Fruit fly (Drosophila melanogaster) whole organism, embryonic: ENCODE measurements around the gene CG10993.

Experiments
- Bgb ChIP-seq: fragments of 200-800 bp; sonication (Bioruptor generic); IDR thresholded peaks from 2 replicates; pipeline ENCODE4 v1.3.6; 2022; ENCODE audit warnings: missing biosample characterization, missing genetic modification characterization; ENCODE audit not compliant: partially characterized antibody
- Blimp-1 ChIP-seq: fragments of 200-800 bp; sonication (Bioruptor generic); optimal IDR thresholded peaks from 3 replicates; lab custom pipeline; 2018; ENCODE audit warnings: missing biosample characterization, missing genetic modification characterization, mild to moderate bottlenecking, moderate library complexity, missing genetic modification reagents
- BtbVII ChIP-seq: fragments of 200-800 bp; sonication (Bioruptor generic); optimal IDR thresholded peaks from 3 replicates; lab custom pipeline; 2017; ENCODE audit warnings: missing biosample characterization, mild to moderate bottlenecking, missing genetic modification characterization
- Bteb2 ChIP-seq: fragments of 200-800 bp; sonication (Bioruptor generic); optimal IDR thresholded peaks from 2 replicates; lab custom pipeline; 2016; ENCODE audit warnings: missing biosample characterization, missing genetic modification characterization
- CG10462 ChIP-seq: fragments of 200-800 bp; sonication (Bioruptor generic); optimal IDR thresholded peaks from 2 replicates; lab custom pipeline; 2016; ENCODE audit warnings: missing biosample characterization, missing genetic modification characterization
- CG10543 ChIP-seq: fragments of 200-800 bp; sonication (Bioruptor generic); optimal IDR thresholded peaks from 3 replicates; lab custom pipeline; 2017; ENCODE audit warnings: missing biosample characterization, mild to moderate bottlenecking, missing genetic modification characterization, moderate library complexity
- CG1603 ChIP-seq: fragments of 200-800 bp; sonication (Bioruptor generic); optimal IDR thresholded peaks from 2 replicates; lab custom pipeline; 2019; ENCODE audit warnings: missing biosample characterization, mild to moderate bottlenecking, missing genetic modification characterization, moderate library complexity
- CG17186 ChIP-seq: fragments of 200-800 bp; sonication (Bioruptor generic); optimal IDR thresholded peaks from 3 replicates; lab custom pipeline; 2017; ENCODE audit warnings: missing biosample characterization, missing genetic modification reagents, missing genetic modification characterization
- CG18262 ChIP-seq: fragments of 200-800 bp; optimal IDR thresholded peaks from 3 replicates; lab custom pipeline; 2019; ENCODE audit warnings: missing biosample characterization, mild to moderate bottlenecking, missing genetic modification characterization, moderate library complexity
- CG1832 ChIP-seq: fragments of 200-800 bp; sonication (Bioruptor generic); optimal IDR thresholded peaks from 2 replicates; lab custom pipeline; 2017; ENCODE audit warnings: missing biosample characterization, mild to moderate bottlenecking, missing genetic modification characterization, inconsistent platforms
- CG2199 ChIP-seq: fragments of 200-800 bp; sonication (Bioruptor generic); IDR thresholded peaks from 3 replicates; pipeline ENCODE4 v1.3.6; 2022; ENCODE audit warnings: missing biosample characterization, missing genetic modification characterization
- CG5180 ChIP-seq: fragments of 200-800 bp; sonication (Bioruptor generic); optimal IDR thresholded peaks from 3 replicates; lab custom pipeline; 2017; ENCODE audit warnings: missing biosample characterization, missing genetic modification characterization, mild to moderate bottlenecking, moderate library complexity, missing genetic modification reagents
- CG6854 ChIP-seq: fragments of 200-800 bp; sonication (Bioruptor generic); optimal IDR thresholded peaks from 3 replicates; lab custom pipeline; 2017; ENCODE audit warnings: missing biosample characterization, mild to moderate bottlenecking, missing genetic modification characterization
- CG7839 ChIP-seq: fragments of 200-800 bp; sonication (Bioruptor generic); optimal IDR thresholded peaks from 3 replicates; lab custom pipeline; 2018; ENCODE audit warnings: missing biosample characterization, mild to moderate bottlenecking, missing genetic modification characterization, moderate library complexity
- CG8281 ChIP-seq: fragments of 200-800 bp; sonication (Bioruptor generic); optimal IDR thresholded peaks from 2 replicates; lab custom pipeline; 2018; ENCODE audit warnings: missing biosample characterization, mild to moderate bottlenecking, missing genetic modification characterization, moderate library complexity
- CG8290 ChIP-seq, 3 experiments: fragments of 200-800 bp; sonication (Bioruptor generic); optimal IDR thresholded peaks; 2 replicates each; lab custom pipeline; 2016 to 2019; ENCODE audit warnings: missing biosample characterization in 3 of 3, missing genetic modification characterization in 3 of 3, mild to moderate bottlenecking in 2 of 3, moderate library complexity in 1 of 3
- CG8388 ChIP-seq: fragments of 200-800 bp; sonication (Bioruptor generic); optimal IDR thresholded peaks from 2 replicates; lab custom pipeline; 2019; ENCODE audit warnings: missing biosample characterization, mild to moderate bottlenecking, missing genetic modification characterization, moderate library complexity
- CG9876 ChIP-seq: fragments of 200-800 bp; sonication (Bioruptor generic); optimal IDR thresholded peaks from 2 replicates; lab custom pipeline; 2016; ENCODE audit warnings: missing biosample characterization, missing genetic modification characterization
- CG9932 ChIP-seq: fragments of 200-800 bp; sonication (Bioruptor generic); IDR thresholded peaks from 2 replicates; pipeline ENCODE4 v1.3.6; 2022; ENCODE audit warnings: missing biosample characterization, missing genetic modification characterization
- CoRest ChIP-seq: fragments of 200-800 bp; sonication (Bioruptor generic); optimal IDR thresholded peaks from 3 replicates; lab custom pipeline; 2018; ENCODE audit warnings: missing biosample characterization, mild to moderate bottlenecking, missing genetic modification characterization, moderate library complexity
- Eip74EF ChIP-seq, 2 experiments: fragments of 200-800 bp in 1 of 2; fragments of >200 bp in 1 of 2; sonication (Bioruptor generic) in 1 of 2; optimal IDR thresholded peaks; 2 replicates each; lab custom pipeline; 2017 to 2019; ENCODE audit warnings: missing biosample characterization in 2 of 2, missing genetic modification characterization in 2 of 2, mild to moderate bottlenecking in 1 of 2, moderate library complexity in 1 of 2
- HLHmδ ChIP-seq: fragments of 200-800 bp; sonication (Bioruptor generic); optimal IDR thresholded peaks from 2 replicates; lab custom pipeline; 2018; ENCODE audit warnings: missing biosample characterization, mild to moderate bottlenecking, missing genetic modification characterization, moderate library complexity
- HmgD ChIP-seq: fragments of 200-800 bp; sonication (Bioruptor generic); optimal IDR thresholded peaks from 3 replicates; lab custom pipeline; 2016; ENCODE audit warnings: missing biosample characterization, missing genetic modification characterization
- Hmr ChIP-seq: fragments of 200-800 bp; sonication (Bioruptor generic); optimal IDR thresholded peaks from 3 replicates; lab custom pipeline; 2017; ENCODE audit warnings: mild to moderate bottlenecking, missing biosample characterization, missing genetic modification reagents, missing genetic modification characterization
- NC2β ChIP-seq: fragments of 200-800 bp; sonication (Bioruptor generic); optimal IDR thresholded peaks from 2 replicates; lab custom pipeline; 2016; ENCODE audit warnings: missing biosample characterization, missing genetic modification characterization
- Nf-YB ChIP-seq: fragments of 200-800 bp; sonication (Bioruptor generic); optimal IDR thresholded peaks from 3 replicates; lab custom pipeline; 2019; ENCODE audit warnings: missing biosample characterization, mild to moderate bottlenecking, missing genetic modification characterization, moderate library complexity
- Pdp1 ChIP-seq, 2 experiments: fragments of 200-800 bp; sonication (Bioruptor generic); optimal IDR thresholded peaks; 3 replicates each; lab custom pipeline; 2016; ENCODE audit warnings: missing biosample characterization in 2 of 2, missing genetic modification characterization in 2 of 2, mild to moderate bottlenecking in 1 of 2, moderate library complexity in 1 of 2
- Sry-β ChIP-seq: fragments of 200-800 bp; sonication (Bioruptor generic); optimal IDR thresholded peaks from 2 replicates; lab custom pipeline; 2018; ENCODE audit warnings: missing biosample characterization, mild to moderate bottlenecking, missing genetic modification characterization, moderate library complexity
- Trl ChIP-seq, 3 experiments: fragments of >200 bp in 2 of 3; fragments of 200-800 bp in 1 of 3; sonication (Bioruptor generic) in 1 of 3; optimal IDR thresholded peaks; 2 replicates in 1 of 3; 3 replicates in 2 of 3; lab custom pipeline; 2016 to 2017; ENCODE audit warnings: missing biosample characterization in 1 of 3, missing genetic modification characterization in 1 of 3
- Vsx1 ChIP-seq: fragments of 200-800 bp; sonication (Bioruptor generic); optimal IDR thresholded peaks from 2 replicates; lab custom pipeline; 2017; ENCODE audit warnings: missing biosample characterization, mild to moderate bottlenecking, missing genetic modification characterization, missing genetic modification reagents
- bcd ChIP-seq: fragments of 200-800 bp; sonication (Bioruptor generic); optimal IDR thresholded peaks from 2 replicates; lab custom pipeline; 2017; ENCODE audit warnings: missing biosample characterization, mild to moderate bottlenecking, missing genetic modification characterization
- bsh ChIP-seq, 2 experiments: fragments of 200-800 bp; sonication (Bioruptor generic); optimal IDR thresholded peaks; 2 replicates each; lab custom pipeline; 2017 to 2018; ENCODE audit warnings: mild to moderate bottlenecking in 2 of 2, missing biosample characterization in 2 of 2, missing genetic modification characterization in 2 of 2, moderate library complexity in 1 of 2
- chinmo ChIP-seq: fragments of 200-800 bp; sonication (Bioruptor generic); IDR thresholded peaks from 4 replicates; pipeline ENCODE4 v1.3.6; 2022; ENCODE audit warnings: missing biosample characterization, missing genetic modification characterization; ENCODE audit not compliant: partially characterized antibody
- dm ChIP-seq: fragments of 200-800 bp; sonication (Bioruptor generic); optimal IDR thresholded peaks from 3 replicates; lab custom pipeline; 2016; ENCODE audit warnings: missing biosample characterization, missing genetic modification characterization
- fd64A ChIP-seq: fragments of 200-800 bp; sonication (Bioruptor generic); optimal IDR thresholded peaks from 3 replicates; lab custom pipeline; 2018; ENCODE audit warnings: missing biosample characterization, mild to moderate bottlenecking, missing genetic modification characterization
- fd96Cb ChIP-seq: fragments of 200-800 bp; sonication (Bioruptor generic); optimal IDR thresholded peaks from 2 replicates; lab custom pipeline; 2018; ENCODE audit warnings: missing biosample characterization, mild to moderate bottlenecking, missing genetic modification characterization, moderate library complexity
- gsb ChIP-seq: fragments of 200-800 bp; sonication (Bioruptor generic); IDR thresholded peaks from 2 replicates; pipeline ENCODE4 v1.3.6; 2022; ENCODE audit warnings: missing biosample characterization, missing genetic modification characterization
- lov ChIP-seq, 2 experiments: fragments of 200-800 bp in 1 of 2; fragments of >200 bp in 1 of 2; sonication (Bioruptor generic) in 1 of 2; IDR thresholded peaks in 1 of 2; optimal IDR thresholded peaks in 1 of 2; 2 replicates in 1 of 2; 3 replicates in 1 of 2; pipeline versions ENCODE4 v1.3.6 to Lab custom; 2017 to 2022; ENCODE audit warnings: missing biosample characterization in 1 of 2, missing genetic modification characterization in 1 of 2
- onecut ChIP-seq: fragments of 200-800 bp; sonication (Bioruptor generic); IDR thresholded peaks from 2 replicates; pipeline ENCODE4 v1.3.6; 2022; ENCODE audit warnings: missing biosample characterization, missing genetic modification characterization
- otp ChIP-seq: fragments of 200-800 bp; sonication (Bioruptor generic); IDR thresholded peaks from 3 replicates; pipeline ENCODE4, ENCODE4 v1.3.6; 2022; ENCODE audit warnings: missing biosample characterization, missing genetic modification characterization
- p53 ChIP-seq: fragments of 200-800 bp; sonication (Bioruptor generic); optimal IDR thresholded peaks from 2 replicates; lab custom pipeline; 2016; ENCODE audit warnings: missing biosample characterization, missing genetic modification characterization
- sisA ChIP-seq: fragments of 200-800 bp; sonication (Bioruptor generic); IDR thresholded peaks from 2 replicates; pipeline ENCODE4 v1.3.6; 2022; ENCODE audit warnings: missing biosample characterization, missing genetic modification characterization
- sr ChIP-seq: fragments of 200-800 bp; sonication (Bioruptor generic); IDR thresholded peaks from 3 replicates; pipeline ENCODE4 v1.3.6; 2022; ENCODE audit warnings: missing biosample characterization, missing genetic modification characterization
- ttk ChIP-seq: fragments of 200-800 bp; sonication (Bioruptor generic); IDR thresholded peaks from 2 replicates; pipeline ENCODE4 v2.1.2; 2022; ENCODE audit warnings: missing biosample characterization, missing genetic modification characterization
- vvl ChIP-seq: fragments of 200-800 bp; sonication (Bioruptor generic); IDR thresholded peaks from 2 replicates; pipeline ENCODE4 v1.3.6; 2022; ENCODE audit warnings: missing biosample characterization, missing genetic modification characterization
- z ChIP-seq: fragments of 200-800 bp; sonication (Bioruptor generic); IDR thresholded peaks from 3 replicates; pipeline ENCODE4 v1.3.6; 2022; ENCODE audit warnings: missing biosample characterization, missing genetic modification characterization
- zen ChIP-seq: fragments of 200-800 bp; sonication (Bioruptor generic); optimal IDR thresholded peaks from 3 replicates; lab custom pipeline; 2018; ENCODE audit warnings: missing biosample characterization, mild to moderate bottlenecking, missing genetic modification characterization, moderate library complexity

CG10993 gene

dm6 chrX:13805554-13805953 lies 14.6 kb upstream of the CG10993 start (continued):
- TF ChIP-seq CG8388 (GFP tag; lab: Kevin White, UChicago) (no peak), CG9932 (GFP tag; lab: Robert Waterston, UW) (no peak), CG1603 (peak; percentile 13), zen (tag; lab: Kevin White, UChicago) (no peak), Nf-YB (GFP tag; lab: Kevin White, UChicago) (peak; percentile 16), CG7839 (tag; lab: Kevin White, UChicago) (no peak), Pdp1 (GFP tag; optimal IDR thresholded peaks at IDR 0.05; lab: Kevin White, UChicago) (peak in 1 of 2 experiments; percentile 65), onecut (GFP tag; lab: Robert Waterston, UW) (0 out of 2 replicates have a peak, but pooled peaks have one; percentile 14), otp (no peak), fd96Cb (tag; lab: Kevin White, UChicago) (no peak), ttk (GFP tag; lab: Robert Waterston, UW) (peak; percentile 27; the same call in 1 of the 2 replicates), Bteb2 (GFP tag; lab: Kevin White, UChicago) (no peak), CG8281 (tag; lab: Kevin White, UChicago) (peak; percentile 22), CG18262 (tag; lab: Kevin White, UChicago) (no peak), Trl (optimal IDR thresholded peaks at IDR 0.05; lab: Kevin White, UChicago) (peak; percentile 54 to 69), Trl (GFP tag; optimal IDR thresholded peaks at IDR 0.05; lab: Kevin White, UChicago) (peak; percentile 27), CoRest (tag; lab: Kevin White, UChicago) (peak; percentile 46), fd64A (GFP tag; lab: Kevin White, UChicago) (peak; percentile 32), HLHmδ (GFP tag; lab: Kevin White, UChicago) (peak; percentile 25), BtbVII (GFP tag; lab: Kevin White, UChicago) (no peak), gsb (GFP tag; lab: Robert Waterston, UW) (no peak), lov (optimal IDR thresholded peaks at IDR 0.05; lab: Kevin White, UChicago) (no peak), lov (GFP tag; IDR thresholded peaks at IDR 0.05; lab: Robert Waterston, UW) (no peak), CG1832 (GFP tag; lab: Kevin White, UChicago) (peak; percentile 76), sr (GFP tag; lab: Robert Waterston, UW) (peak; percentile 48; the same call in 1 of the 3 replicates), CG10462 (GFP tag; lab: Kevin White, UChicago) (no peak), NC2β (GFP tag; lab: Kevin White, UChicago) (peak; percentile 0), Vsx1 (GFP tag; lab: Kevin White, UChicago) (no peak), bcd (GFP tag; lab: Kevin White, UChicago) (no peak), CG8290 (GFP tag; optimal IDR thresholded peaks at IDR 0.05; lab: Kevin White, UChicago) (peak; percentile 92), CG8290 (tag; optimal IDR thresholded peaks at IDR 0.05; lab: Kevin White, UChicago) (peak; percentile 77 to 98), dm (GFP tag; lab: Kevin White, UChicago) (peak; percentile 2), Bgb (0 out of 2 replicates have a peak, but pooled peaks have one; percentile 12), Hmr (GFP tag; lab: Kevin White, UChicago) (no peak), sisA (GFP tag; lab: Robert Waterston, UW) (no peak), p53 (GFP tag; lab: Kevin White, UChicago) (peak; percentile 25), chinmo (GFP tag; lab: Robert Waterston, UW) (0 out of 4 replicates have a peak, but pooled peaks have one; percentile 44), CG9876 (GFP tag; lab: Kevin White, UChicago) (peak; percentile 28), CG2199 (GFP tag; lab: Robert Waterston, UW) (0 out of 3 replicates have a peak, but pooled peaks have one; percentile 66), bsh (GFP tag; optimal IDR thresholded peaks at IDR 0.05; lab: Kevin White, UChicago) (peak in 1 of 2 experiments; percentile 32), Blimp-1 (GFP tag; lab: Kevin White, UChicago) (no peak), HmgD (GFP tag; lab: Kevin White, UChicago) (peak; percentile 4), Sry-β (peak; percentile 12), vvl (GFP tag; lab: Robert Waterston, UW) (peak; percentile 42), CG6854 (GFP tag; lab: Kevin White, UChicago) (no peak), CG10543 (GFP tag; lab: Kevin White, UChicago) (no peak), Eip74EF (GFP tag; optimal IDR thresholded peaks at IDR 0.05; lab: Kevin White, UChicago) (no peak), z (peak; percentile 91), CG5180 (peak; percentile 11), CG17186 (GFP tag; lab: Kevin White, UChicago) (peak; percentile 8)
